Fruit fly (Drosophila melanogaster) whole organism, embryonic: Measurements from ENCODE around the gene CG31636.

Experiments used
- Atf6 ChIP-seq: fragments of 200-800 bp; sonication (Bioruptor generic); IDR thresholded peaks from 2 replicates; pipeline ENCODE4 v1.3.6; 2022; ENCODE audit warnings: missing biosample characterization, missing genetic modification characterization
- CG10321 ChIP-seq: fragments of 200-800 bp; sonication (Bioruptor generic); IDR thresholded peaks from 2 replicates; pipeline ENCODE4 v1.3.6; 2022; ENCODE audit warnings: missing biosample characterization, missing genetic modification characterization
- CG12236 ChIP-seq: fragments of 200-800 bp; sonication (Bioruptor generic); optimal IDR thresholded peaks from 2 replicates; lab custom pipeline; 2016; ENCODE audit warnings: missing biosample characterization, missing genetic modification characterization
- CG16863 ChIP-seq: fragments of 200-800 bp; sonication (Bioruptor generic); optimal IDR thresholded peaks from 3 replicates; lab custom pipeline; 2016; ENCODE audit warnings: missing biosample characterization, missing genetic modification characterization
- CG17186 ChIP-seq: fragments of 200-800 bp; sonication (Bioruptor generic); optimal IDR thresholded peaks from 3 replicates; lab custom pipeline; 2017; ENCODE audit warnings: missing biosample characterization, missing genetic modification reagents, missing genetic modification characterization
- CG1832 ChIP-seq: fragments of 200-800 bp; sonication (Bioruptor generic); optimal IDR thresholded peaks from 2 replicates; lab custom pipeline; 2017; ENCODE audit warnings: missing biosample characterization, mild to moderate bottlenecking, missing genetic modification characterization, inconsistent platforms
- CG2678 ChIP-seq: fragments of 200-800 bp; sonication (Bioruptor generic); optimal IDR thresholded peaks from 3 replicates; lab custom pipeline; 2019; ENCODE audit warnings: missing biosample characterization, mild to moderate bottlenecking, missing genetic modification characterization, moderate library complexity
- CG33557 ChIP-seq: fragments of 200-800 bp; sonication (Bioruptor generic); optimal IDR thresholded peaks from 2 replicates; lab custom pipeline; 2019; ENCODE audit warnings: missing biosample characterization, mild to moderate bottlenecking, missing genetic modification characterization, moderate library complexity
- CG6813 ChIP-seq: fragments of 200-800 bp; sonication (Bioruptor generic); optimal IDR thresholded peaks from 2 replicates; lab custom pipeline; 2017; ENCODE audit warnings: missing biosample characterization, missing genetic modification characterization, mild to moderate bottlenecking, moderate library complexity, missing genetic modification reagents
- CG7928 ChIP-seq: fragments of 200-800 bp; sonication (Bioruptor generic); optimal IDR thresholded peaks from 2 replicates; lab custom pipeline; 2017; ENCODE audit warnings: missing biosample characterization, mild to moderate bottlenecking, missing genetic modification characterization
- CG8924 ChIP-seq: fragments of 200-800 bp; optimal IDR thresholded peaks from 3 replicates; lab custom pipeline; 2019; ENCODE audit warnings: missing biosample characterization, mild to moderate bottlenecking, missing genetic modification characterization, moderate library complexity
- Camta ChIP-seq: fragments of 200-800 bp; sonication (Bioruptor generic); optimal IDR thresholded peaks from 2 replicates; lab custom pipeline; 2016; ENCODE audit warnings: missing biosample characterization, missing genetic modification characterization
- CrebB ChIP-seq: fragments of 200-800 bp; sonication (Bioruptor generic); optimal IDR thresholded peaks from 3 replicates; lab custom pipeline; 2018; ENCODE audit warnings: missing biosample characterization, mild to moderate bottlenecking, missing genetic modification characterization
- Dfd ChIP-seq, 2 experiments: fragments of >200 bp; optimal IDR thresholded peaks; 2 replicates each; lab custom pipeline; 2017; ENCODE audit warnings: missing biosample characterization in 2 of 2, missing genetic modification characterization in 2 of 2
- Dref ChIP-seq: fragments of 200-800 bp; sonication (Bioruptor generic); IDR thresholded peaks from 2 replicates; pipeline ENCODE4 v1.3.6; 2022; ENCODE audit warnings: missing biosample characterization, missing genetic modification characterization
- Drgx ChIP-seq: fragments of 200-800 bp; sonication (Bioruptor generic); IDR thresholded peaks from 2 replicates; pipeline ENCODE4 v1.3.6; 2022; ENCODE audit warnings: missing biosample characterization, missing genetic modification characterization
- Ets97D ChIP-seq: fragments of 200-800 bp; sonication (Bioruptor generic); optimal IDR thresholded peaks from 3 replicates; lab custom pipeline; 2016; ENCODE audit warnings: missing biosample characterization, missing genetic modification characterization
- Lim3 ChIP-seq: fragments of 200-800 bp; sonication (Bioruptor generic); IDR thresholded peaks from 2 replicates; pipeline ENCODE4 v1.3.6; 2022; ENCODE audit warnings: missing biosample characterization, missing genetic modification characterization
- Lpt ChIP-seq: fragments of >200 bp; optimal IDR thresholded peaks from 2 replicates; lab custom pipeline; 2018; ENCODE audit warnings: missing biosample characterization, missing genetic modification characterization
- MESR4 ChIP-seq: fragments of 200-800 bp; sonication (Bioruptor generic); optimal IDR thresholded peaks from 2 replicates; lab custom pipeline; 2018; ENCODE audit warnings: missing biosample characterization, mild to moderate bottlenecking, missing genetic modification characterization, moderate library complexity
- Med ChIP-seq: fragments of 200-800 bp; sonication (Bioruptor generic); peaks from one replicate; lab custom pipeline; 2016; ENCODE audit warnings: missing biosample characterization, missing genetic modification characterization, mild to moderate bottlenecking, inconsistent platforms, moderate library complexity
- Nf-YA ChIP-seq: fragments of 200-800 bp; sonication (Bioruptor generic); IDR thresholded peaks from 2 replicates; pipeline ENCODE4 v1.3.6; 2022; ENCODE audit warnings: missing biosample characterization, missing genetic modification characterization
- Rx ChIP-seq: fragments of 200-800 bp; sonication (Bioruptor generic); IDR thresholded peaks from 2 replicates; pipeline ENCODE4 v1.3.6; 2022; ENCODE audit warnings: missing biosample characterization, missing genetic modification characterization
- Usf ChIP-seq: fragments of 200-800 bp; sonication (Bioruptor generic); optimal IDR thresholded peaks from 2 replicates; lab custom pipeline; 2017; ENCODE audit warnings: missing genotype, missing biosample characterization, missing genetic modification characterization
- Vsx1 ChIP-seq: fragments of 200-800 bp; sonication (Bioruptor generic); optimal IDR thresholded peaks from 2 replicates; lab custom pipeline; 2017; ENCODE audit warnings: missing biosample characterization, mild to moderate bottlenecking, missing genetic modification characterization, missing genetic modification reagents
- Xbp1 ChIP-seq: fragments of 200-800 bp; sonication (Bioruptor generic); optimal IDR thresholded peaks from 3 replicates; lab custom pipeline; 2016; ENCODE audit warnings: missing biosample characterization, mild to moderate bottlenecking, missing genetic modification characterization
- aop ChIP-seq: fragments of 200-800 bp; sonication (Bioruptor generic); IDR thresholded peaks from 2 replicates; pipeline ENCODE4 v1.3.6; 2022; ENCODE audit warnings: missing biosample characterization, missing genetic modification characterization
- bab2 ChIP-seq: fragments of 200-800 bp; sonication (Bioruptor generic); optimal IDR thresholded peaks from 2 replicates; lab custom pipeline; 2016; ENCODE audit warnings: missing biosample characterization, missing genetic modification characterization
- cas ChIP-seq: fragments of 200-800 bp; sonication (Bioruptor generic); IDR thresholded peaks from 2 replicates; pipeline ENCODE4 v1.3.6; 2022; ENCODE audit warnings: missing biosample characterization, missing genetic modification characterization
- chif ChIP-seq, 2 experiments: fragments of 200-800 bp; sonication (Bioruptor generic); optimal IDR thresholded peaks; 3 replicates each; lab custom pipeline; 2016; ENCODE audit warnings: missing biosample characterization in 2 of 2, missing genetic modification characterization in 2 of 2
- ci ChIP-seq: fragments of 200-800 bp; sonication (Bioruptor generic); IDR thresholded peaks from 3 replicates; pipeline ENCODE4 v1.3.6; 2022; ENCODE audit warnings: missing biosample characterization, missing genetic modification characterization
- corto ChIP-seq: fragments of 200-800 bp; sonication (Bioruptor generic); optimal IDR thresholded peaks from 2 replicates; lab custom pipeline; 2016; ENCODE audit warnings: missing biosample characterization, mild to moderate bottlenecking, missing genetic modification characterization, moderate library complexity
- danr ChIP-seq: fragments of 200-800 bp; sonication (Bioruptor generic); IDR thresholded peaks from 2 replicates; pipeline ENCODE4 v1.3.6; 2022; ENCODE audit warnings: missing biosample characterization, missing genetic modification characterization
- dati ChIP-seq: fragments of 200-800 bp; sonication (Bioruptor generic); IDR thresholded peaks from 2 replicates; pipeline ENCODE4 v1.3.6; 2022; ENCODE audit warnings: missing biosample characterization, missing genetic modification characterization
- ems ChIP-seq: fragments of 200-800 bp; sonication (Bioruptor generic); optimal IDR thresholded peaks from 3 replicates; lab custom pipeline; 2016; ENCODE audit warnings: missing biosample characterization, missing genetic modification characterization
- esg ChIP-seq: fragments of 200-800 bp; sonication (Bioruptor generic); conservative IDR thresholded peaks from 2 replicates; pipeline ENCODE4 v1.3.6; 2022; ENCODE audit warnings: missing biosample characterization, missing genetic modification characterization
- ftz-f1 ChIP-seq: fragments of 200-800 bp; sonication (Bioruptor generic); optimal IDR thresholded peaks from 2 replicates; lab custom pipeline; 2016; ENCODE audit warnings: missing biosample characterization, missing genetic modification characterization
- hb ChIP-seq: fragments of 200-800 bp; sonication (Bioruptor generic); IDR thresholded peaks from 3 replicates; pipeline ENCODE4 v1.3.6; 2022; ENCODE audit warnings: missing biosample characterization, missing genetic modification characterization; ENCODE audit not compliant: partially characterized antibody
- her ChIP-seq: fragments of 200-800 bp; sonication (Bioruptor generic); optimal IDR thresholded peaks from 2 replicates; lab custom pipeline; 2016; ENCODE audit warnings: missing biosample characterization, missing genetic modification characterization
- lbe ChIP-seq: fragments of 200-800 bp; sonication (Bioruptor generic); optimal IDR thresholded peaks from 2 replicates; lab custom pipeline; 2016; ENCODE audit warnings: missing biosample characterization, mild to moderate bottlenecking, missing genetic modification characterization
- lmd ChIP-seq: fragments of 200-800 bp; sonication (Bioruptor generic); IDR thresholded peaks from 2 replicates; pipeline ENCODE4 v1.3.6; 2022; ENCODE audit warnings: missing biosample characterization, missing genetic modification characterization
- mirr ChIP-seq: fragments of 200-800 bp; sonication (Bioruptor generic); optimal IDR thresholded peaks from 3 replicates; lab custom pipeline; 2018; ENCODE audit warnings: missing biosample characterization, mild to moderate bottlenecking, missing genetic modification characterization
- nau ChIP-seq: fragments of 200-800 bp; sonication (Bioruptor generic); optimal IDR thresholded peaks from 3 replicates; lab custom pipeline; 2017; ENCODE audit warnings: missing biosample characterization, mild to moderate bottlenecking, missing genetic modification characterization, missing genetic modification reagents
- peb ChIP-seq: fragments of 200-800 bp; sonication (Bioruptor generic); IDR thresholded peaks from 2 replicates; pipeline ENCODE4 v1.3.6; 2022; ENCODE audit warnings: missing biosample characterization, missing genetic modification characterization
- schlank ChIP-seq: fragments of 200-800 bp; sonication (Bioruptor generic); optimal IDR thresholded peaks from 2 replicates; lab custom pipeline; 2018; ENCODE audit warnings: missing biosample characterization, mild to moderate bottlenecking, missing genetic modification characterization
- slou ChIP-seq: fragments of 200-800 bp; sonication (Bioruptor generic); optimal IDR thresholded peaks from 3 replicates; lab custom pipeline; 2016; ENCODE audit warnings: missing biosample characterization, missing genetic modification characterization
- stwl ChIP-seq: fragments of 200-800 bp; sonication (Bioruptor generic); optimal IDR thresholded peaks from 3 replicates; lab custom pipeline; 2018; ENCODE audit warnings: missing biosample characterization, mild to moderate bottlenecking, missing genetic modification characterization, moderate library complexity
- sug ChIP-seq: fragments of 200-800 bp; optimal IDR thresholded peaks from 2 replicates; lab custom pipeline; 2019; ENCODE audit warnings: missing biosample characterization, mild to moderate bottlenecking, missing genetic modification characterization, moderate library complexity
- tup ChIP-seq: fragments of 200-800 bp; sonication (Bioruptor generic); optimal IDR thresholded peaks from 2 replicates; lab custom pipeline; 2016; ENCODE audit warnings: missing biosample characterization, mild to moderate bottlenecking, missing genetic modification characterization, moderate library complexity
- unc-4 ChIP-seq: fragments of 200-800 bp; sonication (Bioruptor generic); IDR thresholded peaks from 2 replicates; pipeline ENCODE4 v1.3.6; 2022; ENCODE audit warnings: missing biosample characterization, missing genetic modification characterization; ENCODE audit not compliant: partially characterized antibody
- unpg ChIP-seq: fragments of 200-800 bp; sonication (Bioruptor generic); optimal IDR thresholded peaks from 3 replicates; lab custom pipeline; 2018; ENCODE audit warnings: missing biosample characterization, mild to moderate bottlenecking, missing genetic modification characterization, moderate library complexity
- yki ChIP-seq: fragments of >200 bp; optimal IDR thresholded peaks from 3 replicates; lab custom pipeline; 2018

CG31636 gene

DNA sequence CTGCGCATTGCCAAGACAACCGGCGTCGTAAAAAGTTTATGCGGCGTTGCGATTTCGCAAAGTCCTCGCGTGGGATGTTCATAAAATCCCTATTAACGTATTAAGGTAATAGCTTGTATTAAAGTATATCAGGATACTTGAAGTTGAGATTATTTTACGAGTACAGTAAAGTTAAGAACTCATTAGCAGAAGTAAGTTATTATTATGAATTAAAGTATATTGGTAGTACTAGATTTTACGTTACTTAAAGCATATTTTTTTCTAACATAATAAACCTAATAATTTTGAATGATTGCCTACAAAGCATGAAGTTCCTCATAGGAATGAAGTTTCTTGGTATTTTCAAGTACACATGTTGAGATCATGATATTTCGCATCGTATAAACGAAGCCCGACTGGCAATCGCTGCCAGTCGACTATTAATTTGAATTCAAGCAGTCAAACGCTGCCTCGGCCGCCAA is 35.9 kb upstream of the CG31636 start (continued):
- TF ChIP-seq corto (GFP tag; lab: Kevin White, UChicago), result no peak
- TF ChIP-seq ftz-f1 (GFP tag; lab: Kevin White, UChicago), result no peak
- TF ChIP-seq dati (GFP tag; lab: Robert Waterston, UW), result no peak
- no peak for TF ChIP-seq CG6813
- TF ChIP-seq Rx (GFP tag; lab: Robert Waterston, UW), result no peak
- no peak for TF ChIP-seq MESR4 (GFP tag; lab: Kevin White, UChicago)
- peak; percentile 23 for TF ChIP-seq Xbp1 (GFP tag; lab: Kevin White, UChicago)
- no peak for TF ChIP-seq yki (lab: Kevin White, UChicago)
- no peak for TF ChIP-seq Ets97D (GFP tag; lab: Kevin White, UChicago)
- peak; percentile 72 for TF ChIP-seq CG8924
- no peak for TF ChIP-seq hb
- no peak for TF ChIP-seq Lpt
- TF ChIP-seq lmd (GFP tag; lab: Robert Waterston, UW), result peak; percentile 20; the same call in 1 of the 2 replicates
- no peak for TF ChIP-seq CG10321 (GFP tag; lab: Robert Waterston, UW)
- no peak for TF ChIP-seq aop (GFP tag; lab: Robert Waterston, UW)
- no peak for TF ChIP-seq Camta (GFP tag; lab: Kevin White, UChicago)
- TF ChIP-seq unc-4 (GFP tag; lab: Robert Waterston, UW), result no peak
- TF ChIP-seq sug, result no peak
- TF ChIP-seq Dfd (GFP tag; optimal IDR thresholded peaks at IDR 0.05; lab: Kevin White, UChicago), result no peak
- no peak for TF ChIP-seq Dref (GFP tag; lab: Robert Waterston, UW)
- TF ChIP-seq slou (GFP tag; lab: Kevin White, UChicago), result no peak
- TF ChIP-seq cas, result no peak
- 0 out of 2 replicates have a peak, but pooled peaks have one; percentile 9 for TF ChIP-seq Drgx
- no peak for TF ChIP-seq CrebB (tag; lab: Kevin White, UChicago)
- no peak for TF ChIP-seq Lim3 (GFP tag; lab: Robert Waterston, UW)
- TF ChIP-seq peb, result no peak
- no peak for TF ChIP-seq CG17186 (GFP tag; lab: Kevin White, UChicago)
- TF ChIP-seq CG16863 (GFP tag; lab: Kevin White, UChicago), result no peak
- no peak for TF ChIP-seq Vsx1 (GFP tag; lab: Kevin White, UChicago)
- no peak for TF ChIP-seq esg (GFP tag; lab: Robert Waterston, UW)
- peak; percentile 14; the same call in 1 of the 2 replicates for TF ChIP-seq Atf6 (GFP tag; lab: Robert Waterston, UW)
- TF ChIP-seq CG33557 (GFP tag; lab: Kevin White, UChicago), result peak; percentile 48
- no peak for TF ChIP-seq Usf (GFP tag; lab: Kevin White, UChicago)
- 0 out of 3 replicates have a peak, but pooled peaks have one; percentile 35 for TF ChIP-seq ci (GFP tag; lab: Robert Waterston, UW)
- TF ChIP-seq nau, result no peak
- TF ChIP-seq Nf-YA, result no peak
- TF ChIP-seq schlank (tag; lab: Kevin White, UChicago), result no peak
- TF ChIP-seq unpg (GFP tag; lab: Kevin White, UChicago), result peak; percentile 36
- TF ChIP-seq danr, result 0 out of 2 replicates have a peak, but pooled peaks have one; percentile 28
- TF ChIP-seq CG1832, result no peak
- no peak for TF ChIP-seq CG12236 (GFP tag; lab: Kevin White, UChicago)
- no peak for TF ChIP-seq lbe
- TF ChIP-seq her (GFP tag; lab: Kevin White, UChicago), result no peak
- no peak for TF ChIP-seq stwl (tag; lab: Kevin White, UChicago)
- peak in 1 of 2 experiments; percentile 44 for TF ChIP-seq chif (GFP tag; optimal IDR thresholded peaks at IDR 0.05; lab: Kevin White, UChicago)
- TF ChIP-seq bab2 (GFP tag; lab: Kevin White, UChicago), result no peak
- no peak for TF ChIP-seq mirr
- no peak for TF ChIP-seq ems (GFP tag; lab: Kevin White, UChicago)
- TF ChIP-seq CG2678 (tag; lab: Kevin White, UChicago), result peak; percentile 73
- peak; percentile 53 for TF ChIP-seq Med (GFP tag; lab: Kevin White, UChicago)
- TF ChIP-seq CG7928 (GFP tag; lab: Kevin White, UChicago), result no peak
- no peak for TF ChIP-seq tup (GFP tag; lab: Kevin White, UChicago)
